Comparison of ENCODE assay signal across 1 worm cellular context in the genomic region with DNA sequence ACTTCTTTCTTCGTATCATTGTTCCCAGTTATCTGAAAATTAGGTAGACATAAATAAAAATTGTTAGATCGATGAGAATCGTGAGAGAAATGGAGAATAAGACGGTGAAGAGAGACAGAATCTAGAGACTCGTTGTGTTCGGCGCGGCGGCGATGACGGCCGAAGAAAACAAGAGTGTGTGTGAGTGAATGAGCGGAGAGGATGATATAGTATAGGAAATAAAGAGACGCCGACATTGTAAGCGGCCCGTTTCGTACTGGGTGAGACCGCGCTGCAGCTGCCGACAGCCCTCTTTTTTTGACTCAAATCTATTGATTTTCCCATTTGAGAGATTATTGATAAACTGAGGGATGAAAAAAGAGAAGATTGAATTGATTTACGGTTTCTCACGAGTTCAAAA.
TF ChIP-seq lines count a peak whose summit lies in the region.

A gene (minus strand): TSS at position 32 of the 400 bp plus-strand sequence.

TF ChIP-seq in whole organism, L4 larva, 104 proteins besides CTCF, POLR2A, EP300 and RAD21 (continued from another document):
- TF ChIP-seq dmd-6 (GFP tag; IDR thresholded peaks at IDR 0.05; lab: Robert Waterston, UW) (no peak), fos-1 (tag; optimal IDR thresholded peaks at IDR 0.05; lab: Kevin White, UChicago) (no peak)
